Worm (Caenorhabditis elegans) whole organism, mixed stage, embryonic: ENCODE results near the gene B0304.4.

Source experiments
- elt-1 ChIP-seq: sonication (generic microtip); optimal IDR thresholded peaks from 2 replicates; lab custom pipeline; 2017; ENCODE audit warnings: missing genetic modification characterization, mild to moderate bottlenecking, missing compliant biosample characterization, antibody characterized with exemption, moderate library complexity, borderline replicate concordance; ENCODE audit not compliant: insufficient read depth
- nhr-12 ChIP-seq: fragments of 150-350 bp; optimal IDR thresholded peaks from 2 replicates; lab custom pipeline; 2014; ENCODE audit warnings: missing biosample characterization, missing genetic modification characterization
- nhr-237 ChIP-seq: fragments of 150-350 bp; optimal IDR thresholded peaks from 2 replicates; lab custom pipeline; 2014; ENCODE audit warnings: missing biosample characterization, missing genetic modification characterization
- nhr-28 ChIP-seq: fragments of 150-350 bp; optimal IDR thresholded peaks from 2 replicates; lab custom pipeline; 2014; ENCODE audit warnings: missing biosample characterization, missing genetic modification characterization
- nhr-76 ChIP-seq: sonication (generic microtip); optimal IDR thresholded peaks from 2 replicates; lab custom pipeline; 2017; ENCODE audit warnings: missing biosample characterization, missing genetic modification characterization
- pha-4 ChIP-seq: fragments of 150-350 bp; optimal IDR thresholded peaks from 2 replicates; lab custom pipeline; 2018; ENCODE audit warnings: missing biosample characterization, missing genetic modification reagents, missing genetic modification characterization
- snpc-4 ChIP-seq: fragments of 150-350 bp; optimal IDR thresholded peaks from 2 replicates; lab custom pipeline; 2014; ENCODE audit warnings: missing biosample characterization, missing genetic modification characterization
- unc-62 ChIP-seq: fragments of 150-350 bp; optimal IDR thresholded peaks from 2 replicates; lab custom pipeline; 2014; ENCODE audit warnings: missing biosample characterization, missing genetic modification reagents, missing genetic modification characterization
- ztf-11 ChIP-seq: fragments of 150-350 bp; optimal IDR thresholded peaks from 2 replicates; lab custom pipeline; 2014; ENCODE audit warnings: missing biosample characterization, missing genetic modification characterization

- TF ChIP-seq nhr-237 (no peak), nhr-12 (tag; lab: Kevin White, UChicago) (no peak), snpc-4 (tag; lab: Kevin White, UChicago) (no peak), ztf-11 (tag; lab: Kevin White, UChicago) (no peak), nhr-28 (tag; lab: Kevin White, UChicago) (no peak), elt-1 (tag; lab: Kevin White, UChicago) (no peak), unc-62 (GFP tag; lab: Kevin White, UChicago) (no peak), nhr-76 (no peak), pha-4 (tag; lab: Kevin White, UChicago) (no peak)
These were observed 17.9 kb downstream of the B0304.4 start, which contains the start of gene camt-1 for ce11 chrII:4505097-4505626.
